Worm (Caenorhabditis elegans): ENCODE measurements around the gene cids-1.

DNA sequence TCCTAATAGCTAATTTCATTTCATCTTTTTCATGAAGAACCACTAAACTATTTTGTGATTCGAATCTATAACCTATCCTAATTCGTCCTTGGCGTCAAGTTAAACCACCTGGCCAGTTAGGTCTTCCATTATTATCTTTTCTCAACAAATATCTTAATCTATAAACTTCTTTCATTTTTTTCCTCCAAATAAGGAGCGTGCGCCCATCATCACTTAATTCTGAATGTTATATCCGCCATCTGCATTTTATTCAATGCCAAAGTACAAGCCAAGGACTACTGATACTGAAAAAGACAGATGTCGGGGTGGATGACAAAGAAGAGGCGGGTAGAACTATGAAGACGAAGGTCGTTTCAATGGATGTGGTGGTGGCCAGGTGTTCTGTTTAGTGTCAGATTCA lies 15.3 kb upstream of the cids-1 start:
- TF ChIP-seq him-1 (tag; optimal IDR thresholded peaks at IDR 0.05) (no peak), dao-5 (tag; optimal IDR thresholded peaks at IDR 0.05) (no peak)
